Fruit fly (Drosophila melanogaster) whole organism, embryonic: ENCODE results near the gene CG14082.

ENCODE experiments used
- Aef1 ChIP-seq: fragments of 200-800 bp; sonication (Bioruptor generic); IDR thresholded peaks from 3 replicates; pipeline ENCODE4 v1.3.6; 2022; ENCODE audit warnings: missing biosample characterization, missing genetic modification characterization
- Bgb ChIP-seq: fragments of 200-800 bp; sonication (Bioruptor generic); IDR thresholded peaks from 2 replicates; pipeline ENCODE4 v1.3.6; 2022; ENCODE audit warnings: missing biosample characterization, missing genetic modification characterization; ENCODE audit not compliant: partially characterized antibody
- CG10267 ChIP-seq: fragments of 200-800 bp; sonication (Bioruptor generic); optimal IDR thresholded peaks from 2 replicates; lab custom pipeline; 2018; ENCODE audit warnings: missing biosample characterization, mild to moderate bottlenecking, missing genetic modification characterization, moderate library complexity
- CG10431 ChIP-seq: fragments of 200-800 bp; sonication (Bioruptor generic); optimal IDR thresholded peaks from 3 replicates; lab custom pipeline; 2018; ENCODE audit warnings: missing biosample characterization, mild to moderate bottlenecking, missing genetic modification characterization
- CG10462 ChIP-seq: fragments of 200-800 bp; sonication (Bioruptor generic); optimal IDR thresholded peaks from 2 replicates; lab custom pipeline; 2016; ENCODE audit warnings: missing biosample characterization, missing genetic modification characterization
- CG11695 ChIP-seq: fragments of 200-800 bp; sonication (Bioruptor generic); IDR thresholded peaks from 3 replicates; pipeline ENCODE4 v1.3.6; 2022; ENCODE audit warnings: missing biosample characterization, missing genetic modification characterization
- CG12236 ChIP-seq: fragments of 200-800 bp; sonication (Bioruptor generic); optimal IDR thresholded peaks from 2 replicates; lab custom pipeline; 2016; ENCODE audit warnings: missing biosample characterization, missing genetic modification characterization
- CG12942 ChIP-seq: fragments of 200-800 bp; sonication (Bioruptor generic); optimal IDR thresholded peaks from 3 replicates; lab custom pipeline; 2016; ENCODE audit warnings: missing biosample characterization, missing genetic modification characterization
- CG13287 ChIP-seq: fragments of 200-800 bp; sonication (Bioruptor generic); IDR thresholded peaks from 2 replicates; pipeline ENCODE4 v1.3.6; 2022; ENCODE audit warnings: missing biosample characterization, missing genetic modification characterization; ENCODE audit not compliant: partially characterized antibody
- CG1603 ChIP-seq: fragments of 200-800 bp; sonication (Bioruptor generic); optimal IDR thresholded peaks from 2 replicates; lab custom pipeline; 2019; ENCODE audit warnings: missing biosample characterization, mild to moderate bottlenecking, missing genetic modification characterization, moderate library complexity
- CG17186 ChIP-seq: fragments of 200-800 bp; sonication (Bioruptor generic); optimal IDR thresholded peaks from 3 replicates; lab custom pipeline; 2017; ENCODE audit warnings: missing biosample characterization, missing genetic modification reagents, missing genetic modification characterization
- CG18599 ChIP-seq: fragments of 200-800 bp; sonication (Bioruptor generic); optimal IDR thresholded peaks from 3 replicates; lab custom pipeline; 2017; ENCODE audit warnings: missing biosample characterization, missing genetic modification characterization, mild to moderate bottlenecking, moderate library complexity, missing genetic modification reagents
- CG2120 ChIP-seq: fragments of 200-800 bp; sonication (Bioruptor generic); optimal IDR thresholded peaks from 3 replicates; lab custom pipeline; 2016; ENCODE audit warnings: missing biosample characterization, missing genetic modification characterization
- CG2875 ChIP-seq: fragments of 200-800 bp; sonication (Bioruptor generic); optimal IDR thresholded peaks from 2 replicates; lab custom pipeline; 2017; ENCODE audit warnings: missing biosample characterization, mild to moderate bottlenecking, missing genetic modification characterization, missing genetic modification reagents
- CG30020 ChIP-seq: fragments of 200-800 bp; optimal IDR thresholded peaks from 2 replicates; lab custom pipeline; 2019; ENCODE audit warnings: missing biosample characterization, mild to moderate bottlenecking, missing genetic modification characterization, moderate library complexity
- CG32532 ChIP-seq: fragments of 200-800 bp; sonication (Bioruptor generic); IDR thresholded peaks from 2 replicates; pipeline ENCODE4 v1.3.6; 2022; ENCODE audit warnings: missing biosample characterization, missing genetic modification characterization
- CG32767 ChIP-seq: fragments of 200-800 bp; sonication (Bioruptor generic); IDR thresholded peaks from 2 replicates; pipeline ENCODE4 v1.3.6; 2022; ENCODE audit warnings: missing biosample characterization, missing genetic modification characterization
- CG6683 ChIP-seq: fragments of 200-800 bp; sonication (Bioruptor generic); optimal IDR thresholded peaks from 2 replicates; lab custom pipeline; 2017; ENCODE audit warnings: missing biosample characterization, mild to moderate bottlenecking, missing genetic modification characterization, missing genetic modification reagents
- CG7372 ChIP-seq: fragments of 200-800 bp; sonication (Bioruptor generic); IDR thresholded peaks from 2 replicates; pipeline ENCODE4 v1.3.6; 2022; ENCODE audit warnings: missing biosample characterization, missing genetic modification characterization
- CG8478 ChIP-seq: fragments of >200 bp; optimal IDR thresholded peaks from 2 replicates; lab custom pipeline; 2018
- CG9932 ChIP-seq: fragments of 200-800 bp; sonication (Bioruptor generic); IDR thresholded peaks from 2 replicates; pipeline ENCODE4 v1.3.6; 2022; ENCODE audit warnings: missing biosample characterization, missing genetic modification characterization
- Dbx ChIP-seq: fragments of 200-800 bp; sonication (Bioruptor generic); IDR thresholded peaks from 3 replicates; pipeline ENCODE4 v1.3.6; 2022; ENCODE audit warnings: missing biosample characterization, missing genetic modification characterization
- Dip2 ChIP-seq: fragments of 200-800 bp; sonication (Bioruptor generic); IDR thresholded peaks from 2 replicates; pipeline ENCODE4 v1.3.6; 2022; ENCODE audit warnings: missing biosample characterization, missing genetic modification characterization
- Doc3 ChIP-seq: fragments of 200-800 bp; sonication (Bioruptor generic); IDR thresholded peaks from 3 replicates; pipeline ENCODE4 v1.3.6; 2022; ENCODE audit warnings: missing biosample characterization, missing genetic modification characterization; ENCODE audit not compliant: partially characterized antibody
- HLH4C ChIP-seq: fragments of 200-800 bp; sonication (Bioruptor generic); IDR thresholded peaks from 3 replicates; pipeline ENCODE4 v1.3.6; 2022; ENCODE audit warnings: missing biosample characterization, missing genetic modification characterization; ENCODE audit not compliant: partially characterized antibody
- Jarid2 ChIP-seq: fragments of 200-800 bp; sonication (Bioruptor generic); optimal IDR thresholded peaks from 3 replicates; lab custom pipeline; 2017; ENCODE audit warnings: mild to moderate bottlenecking, missing biosample characterization, missing genetic modification reagents, missing genetic modification characterization
- Max ChIP-seq: fragments of 200-800 bp; sonication (Bioruptor generic); optimal IDR thresholded peaks from 2 replicates; lab custom pipeline; 2016; ENCODE audit warnings: missing biosample characterization, mild to moderate bottlenecking, missing genetic modification characterization
- Pdp1 ChIP-seq, 2 experiments: fragments of 200-800 bp; sonication (Bioruptor generic); optimal IDR thresholded peaks; 3 replicates each; lab custom pipeline; 2016; ENCODE audit warnings: missing biosample characterization in 2 of 2, missing genetic modification characterization in 2 of 2, mild to moderate bottlenecking in 1 of 2, moderate library complexity in 1 of 2
- cato ChIP-seq: fragments of 200-800 bp; sonication (Bioruptor generic); optimal IDR thresholded peaks from 2 replicates; lab custom pipeline; 2016; ENCODE audit warnings: missing biosample characterization, missing genetic modification characterization, borderline replicate concordance
- caup ChIP-seq: fragments of 200-800 bp; sonication (Bioruptor generic); optimal IDR thresholded peaks from 3 replicates; lab custom pipeline; 2017; ENCODE audit warnings: missing biosample characterization, mild to moderate bottlenecking, missing genetic modification characterization, moderate library complexity; ENCODE audit not compliant: severe bottlenecking
- da ChIP-seq: fragments of 200-800 bp; sonication (Bioruptor generic); optimal IDR thresholded peaks from 2 replicates; lab custom pipeline; 2016; ENCODE audit warnings: missing biosample characterization, missing genetic modification characterization
- fd64A ChIP-seq: fragments of 200-800 bp; sonication (Bioruptor generic); optimal IDR thresholded peaks from 3 replicates; lab custom pipeline; 2018; ENCODE audit warnings: missing biosample characterization, mild to moderate bottlenecking, missing genetic modification characterization
- ftz-f1 ChIP-seq: fragments of 200-800 bp; sonication (Bioruptor generic); optimal IDR thresholded peaks from 2 replicates; lab custom pipeline; 2016; ENCODE audit warnings: missing biosample characterization, missing genetic modification characterization
- gcm2 ChIP-seq: fragments of 200-800 bp; sonication (Bioruptor generic); optimal IDR thresholded peaks from 2 replicates; lab custom pipeline; 2016; ENCODE audit warnings: missing biosample characterization, missing genetic modification characterization
- gfzf ChIP-seq: fragments of 200-800 bp; sonication (Bioruptor generic); optimal IDR thresholded peaks from 2 replicates; lab custom pipeline; 2016; ENCODE audit warnings: missing biosample characterization, mild to moderate bottlenecking, missing genetic modification characterization, moderate library complexity
- gro ChIP-seq: fragments of 200-800 bp; sonication (Bioruptor generic); optimal IDR thresholded peaks from 2 replicates; lab custom pipeline; 2016; ENCODE audit warnings: missing biosample characterization, missing genetic modification characterization
- hkb ChIP-seq, 2 experiments: fragments of 200-800 bp in 1 of 2; fragments of >200 bp in 1 of 2; sonication (Bioruptor generic) in 1 of 2; IDR thresholded peaks in 1 of 2; optimal IDR thresholded peaks in 1 of 2; 2 replicates each; pipeline versions ENCODE4 v1.3.6 to Lab custom; 2017 to 2022; ENCODE audit warnings: missing biosample characterization in 1 of 2, missing genetic modification characterization in 1 of 2
- kah ChIP-seq: fragments of 200-800 bp; sonication (Bioruptor generic); optimal IDR thresholded peaks from 2 replicates; lab custom pipeline; 2018; ENCODE audit warnings: missing biosample characterization, mild to moderate bottlenecking, missing genetic modification characterization
- lbe ChIP-seq: fragments of 200-800 bp; sonication (Bioruptor generic); optimal IDR thresholded peaks from 2 replicates; lab custom pipeline; 2016; ENCODE audit warnings: missing biosample characterization, mild to moderate bottlenecking, missing genetic modification characterization
- lola ChIP-seq, 3 experiments: fragments of >200 bp in 2 of 3; fragments of 200-800 bp in 1 of 3; sonication (Bioruptor generic) in 1 of 3; optimal IDR thresholded peaks; 2 replicates each; lab custom pipeline; 2017 to 2019; ENCODE audit warnings: missing biosample characterization in 3 of 3, missing genetic modification characterization in 3 of 3, mild to moderate bottlenecking in 1 of 3, moderate library complexity in 1 of 3
- onecut ChIP-seq: fragments of 200-800 bp; sonication (Bioruptor generic); IDR thresholded peaks from 2 replicates; pipeline ENCODE4 v1.3.6; 2022; ENCODE audit warnings: missing biosample characterization, missing genetic modification characterization
- pzg ChIP-seq: fragments of 200-800 bp; sonication (Bioruptor generic); optimal IDR thresholded peaks from 3 replicates; lab custom pipeline; 2018; ENCODE audit warnings: missing biosample characterization, mild to moderate bottlenecking, missing genetic modification characterization, moderate library complexity
- sna ChIP-seq: fragments of 200-800 bp; sonication (Bioruptor generic); IDR thresholded peaks from 2 replicates; pipeline ENCODE4 v1.3.6; 2022; ENCODE audit warnings: missing biosample characterization, missing genetic modification characterization; ENCODE audit not compliant: partially characterized antibody
- sug ChIP-seq: fragments of 200-800 bp; optimal IDR thresholded peaks from 2 replicates; lab custom pipeline; 2019; ENCODE audit warnings: missing biosample characterization, mild to moderate bottlenecking, missing genetic modification characterization, moderate library complexity
- tgo ChIP-seq: fragments of 200-800 bp; sonication (Bioruptor generic); IDR thresholded peaks from 3 replicates; pipeline ENCODE4 v1.3.6; 2022; ENCODE audit warnings: missing biosample characterization, missing genetic modification characterization
- toy ChIP-seq: fragments of 200-800 bp; sonication (Bioruptor generic); IDR thresholded peaks from 2 replicates; pipeline ENCODE4 v1.3.6; 2022; ENCODE audit warnings: missing biosample characterization, missing genetic modification characterization
- ttk ChIP-seq: fragments of 200-800 bp; sonication (Bioruptor generic); IDR thresholded peaks from 2 replicates; pipeline ENCODE4 v2.1.2; 2022; ENCODE audit warnings: missing biosample characterization, missing genetic modification characterization
- wdn ChIP-seq: fragments of 200-800 bp; sonication (Bioruptor generic); IDR thresholded peaks from 2 replicates; pipeline ENCODE4 v1.3.6; 2022; ENCODE audit warnings: missing biosample characterization, missing genetic modification characterization

CG14082 gene

dm6 chr3L:19091423-19092124, 47.2 kb downstream of the CG14082 start (continued):
- TF ChIP-seq Aef1 (GFP tag; lab: Robert Waterston, UW) (no peak), CG32532 (GFP tag; lab: Robert Waterston, UW) (peak; percentile 51; the same call in 1 of the 2 replicates), ftz-f1 (peak; percentile 98), gfzf (no peak), CG11695 (no peak; the same call in 2 of the 3 replicates), CG30020 (no peak), CG7372 (no peak), sug (tag; lab: Kevin White, UChicago) (peak; percentile 52), ttk (GFP tag; lab: Robert Waterston, UW) (peak; percentile 50; the same call in 1 of the 2 replicates), CG12236 (no peak), Dip2 (GFP tag; lab: Robert Waterston, UW) (no peak), CG17186 (no peak), wdn (0 out of 2 replicates have a peak, but pooled peaks have one; percentile 39), gcm2 (GFP tag; lab: Kevin White, UChicago) (no peak), CG10267 (no peak), CG9932 (GFP tag; lab: Robert Waterston, UW) (peak; percentile 45), Pdp1 (GFP tag; optimal IDR thresholded peaks at IDR 0.05; lab: Kevin White, UChicago) (peak in 1 of 2 experiments; percentile 17), CG2875 (GFP tag; lab: Kevin White, UChicago) (no peak), fd64A (GFP tag; lab: Kevin White, UChicago) (no peak), CG10431 (peak; percentile 4), pzg (GFP tag; lab: Kevin White, UChicago) (peak; percentile 10), da (no peak), CG6683 (GFP tag; lab: Kevin White, UChicago) (peak; percentile 7), Doc3 (0 out of 3 replicates have a peak, but pooled peaks have one; percentile 14), tgo (0 out of 3 replicates have a peak, but pooled peaks have one; percentile 48), sna (GFP tag; lab: Robert Waterston, UW) (0 out of 2 replicates have a peak, but pooled peaks have one; percentile 37), hkb (optimal IDR thresholded peaks at IDR 0.05; lab: Kevin White, UChicago) (no peak), hkb (GFP tag; IDR thresholded peaks at IDR 0.05; lab: Robert Waterston, UW) (no peak), gro (no peak), toy (GFP tag; lab: Robert Waterston, UW) (no peak), Max (GFP tag; lab: Kevin White, UChicago) (no peak), CG13287 (peak; percentile 37; the same call in 1 of the 2 replicates), caup (GFP tag; lab: Kevin White, UChicago) (no peak), cato (no peak), CG32767 (peak; percentile 85), CG18599 (GFP tag; lab: Kevin White, UChicago) (no peak), Dbx (GFP tag; lab: Robert Waterston, UW) (peak; percentile 51; the same call in 1 of the 3 replicates), CG1603 (tag; lab: Kevin White, UChicago) (no peak), kah (GFP tag; lab: Kevin White, UChicago) (peak; percentile 4), CG12942 (GFP tag; lab: Kevin White, UChicago) (no peak), Bgb (GFP tag; lab: Robert Waterston, UW) (peak; percentile 27; the same call in 1 of the 2 replicates), CG2120 (GFP tag; lab: Kevin White, UChicago) (no peak), CG8478 (lab: Kevin White, UChicago) (no peak), lbe (GFP tag; lab: Kevin White, UChicago) (peak; percentile 41), CG10462 (no peak), HLH4C (GFP tag; lab: Robert Waterston, UW) (no peak), onecut (GFP tag; lab: Robert Waterston, UW) (peak; percentile 99), Jarid2 (GFP tag; lab: Kevin White, UChicago) (no peak), lola (GFP tag; optimal IDR thresholded peaks at IDR 0.05; lab: Kevin White, UChicago) (no peak)
